Worm (Caenorhabditis elegans) whole organism, young adult: ENCODE measurements around the gene Y50D4A.10.

ENCODE experiments used
- B0261.1 ChIP-seq: sonication (generic microtip); optimal IDR thresholded peaks from 2 replicates; lab custom pipeline; 2016; ENCODE audit warnings: mild to moderate bottlenecking, missing genetic modification characterization, moderate library complexity, missing compliant biosample characterization
- F10E7.11 ChIP-seq: sonication (generic microtip); optimal IDR thresholded peaks from 2 replicates; lab custom pipeline; 2017; ENCODE audit warnings: mild to moderate bottlenecking, missing genetic modification characterization, moderate library complexity, missing compliant biosample characterization
- F22D6.2 ChIP-seq: sonication (generic microtip); optimal IDR thresholded peaks from 2 replicates; lab custom pipeline; 2016; ENCODE audit warnings: mild to moderate bottlenecking, missing genetic modification characterization, missing compliant biosample characterization
- F23B12.7 ChIP-seq: sonication (generic microtip); optimal IDR thresholded peaks from 2 replicates; lab custom pipeline; 2017; ENCODE audit warnings: missing genetic modification characterization, mild to moderate bottlenecking, missing compliant biosample characterization, antibody characterized with exemption, moderate library complexity; ENCODE audit not compliant: insufficient read depth
- F37B4.10 ChIP-seq: fragments of 200-800 bp; sonication (Bioruptor generic); IDR thresholded peaks from 2 replicates; pipeline ENCODE4 v1.3.6; 2022; ENCODE audit warnings: missing genetic modification characterization, missing compliant biosample characterization
- F55B11.4 ChIP-seq: sonication (generic microtip); optimal IDR thresholded peaks from 2 replicates; lab custom pipeline; 2016; ENCODE audit warnings: missing compliant biosample characterization, missing genetic modification characterization, borderline replicate concordance; ENCODE audit not compliant: insufficient read depth
- F57C9.4 ChIP-seq: sonication (generic microtip); optimal IDR thresholded peaks from 2 replicates; lab custom pipeline; 2017; ENCODE audit warnings: mild to moderate bottlenecking, missing genetic modification characterization, missing compliant biosample characterization
- K11D2.4 ChIP-seq: fragments of 200-800 bp; sonication (Bioruptor generic); IDR thresholded peaks from 2 replicates; pipeline ENCODE4 v1.3.6; 2022; ENCODE audit warnings: missing genetic modification reagents, missing genetic modification characterization, missing compliant biosample characterization
- athp-1 ChIP-seq: sonication (generic microtip); optimal IDR thresholded peaks from 2 replicates; lab custom pipeline; 2017; ENCODE audit warnings: mild to moderate bottlenecking, missing genetic modification characterization, missing compliant biosample characterization
- attf-3 ChIP-seq: fragments of 200-800 bp; sonication (Bioruptor generic); conservative IDR thresholded peaks from 2 replicates; pipeline ENCODE4 v1.3.6; 2022; ENCODE audit warnings: missing genetic modification reagents, missing genetic modification characterization, missing compliant biosample characterization
- bed-1 ChIP-seq: fragments of 200-800 bp; sonication (Bioruptor generic); IDR thresholded peaks from 2 replicates; pipeline ENCODE4 v1.3.6; 2022; ENCODE audit warnings: missing genetic modification reagents, missing genetic modification characterization, missing compliant biosample characterization
- bed-2 ChIP-seq: fragments of 200-800 bp; sonication (Bioruptor generic); IDR thresholded peaks from 2 replicates; pipeline ENCODE4 v1.3.6; 2022; ENCODE audit warnings: missing genetic modification reagents, missing genetic modification characterization, missing compliant biosample characterization
- ccch-3 ChIP-seq: fragments of 200-800 bp; sonication (Bioruptor generic); optimal IDR thresholded peaks from 2 replicates; lab custom pipeline; 2018; ENCODE audit warnings: mild to moderate bottlenecking, missing genetic modification characterization, missing compliant biosample characterization
- dox-1 ChIP-seq: fragments of 200-800 bp; sonication (Bioruptor generic); IDR thresholded peaks from 2 replicates; pipeline ENCODE4 v1.3.6; 2022; ENCODE audit warnings: missing genetic modification reagents, missing genetic modification characterization, missing compliant biosample characterization
- dpff-1 ChIP-seq: sonication (generic microtip); optimal IDR thresholded peaks from 2 replicates; lab custom pipeline; 2017; ENCODE audit warnings: mild to moderate bottlenecking, missing genetic modification characterization, missing compliant biosample characterization
- dpl-1 ChIP-seq: fragments of 150-350 bp; optimal IDR thresholded peaks from 2 replicates; lab custom pipeline; 2014; ENCODE audit warnings: missing biosample characterization, missing genetic modification reagents, missing genetic modification characterization
- egl-18 ChIP-seq: fragments of 200-800 bp; sonication (Bioruptor generic); IDR thresholded peaks from 2 replicates; pipeline ENCODE4 v1.3.6; 2022; ENCODE audit warnings: missing genetic modification reagents, missing genetic modification characterization, missing compliant biosample characterization
- hlh-12 ChIP-seq: sonication (generic microtip); optimal IDR thresholded peaks from 2 replicates; lab custom pipeline; 2016; ENCODE audit warnings: missing genetic modification characterization, missing compliant biosample characterization
- hmg-1.2 ChIP-seq: fragments of 200-800 bp; sonication (Bioruptor generic); IDR thresholded peaks from 2 replicates; pipeline ENCODE4 v1.3.6; 2022; ENCODE audit warnings: missing genetic modification reagents, missing genetic modification characterization, missing compliant biosample characterization
- hmg-20 ChIP-seq: fragments of 200-800 bp; sonication (Bioruptor generic); IDR thresholded peaks from 2 replicates; pipeline ENCODE4 v1.3.6; 2022; ENCODE audit warnings: missing genetic modification reagents, missing genetic modification characterization, missing compliant biosample characterization
- lin-54 ChIP-seq: fragments of 200-800 bp; sonication (Bioruptor generic); optimal IDR thresholded peaks from 2 replicates; lab custom pipeline; 2018; ENCODE audit warnings: mild to moderate bottlenecking, missing genetic modification characterization, missing compliant biosample characterization
- lsl-1 ChIP-seq: fragments of 200-800 bp; sonication (Bioruptor generic); optimal IDR thresholded peaks from 2 replicates; lab custom pipeline; 2018; ENCODE audit warnings: mild to moderate bottlenecking, missing genetic modification characterization, moderate library complexity, missing compliant biosample characterization
- mcd-1 ChIP-seq: fragments of 200-800 bp; sonication (Bioruptor generic); IDR thresholded peaks from 2 replicates; pipeline ENCODE4 v1.3.6; 2022; ENCODE audit warnings: missing genetic modification reagents, missing genetic modification characterization, missing compliant biosample characterization
- mxl-1 ChIP-seq: sonication (generic microtip); optimal IDR thresholded peaks from 2 replicates; lab custom pipeline; 2016; ENCODE audit warnings: missing genetic modification characterization, missing compliant biosample characterization
- nfya-2 ChIP-seq: fragments of 200-800 bp; sonication (Bioruptor generic); IDR thresholded peaks from 2 replicates; pipeline ENCODE4 v1.3.6; 2022; ENCODE audit warnings: missing genetic modification reagents, missing genetic modification characterization, missing compliant biosample characterization
- nfyb-1 ChIP-seq: fragments of 200-800 bp; sonication (Bioruptor generic); IDR thresholded peaks from 2 replicates; pipeline ENCODE4 v1.3.6; 2022; ENCODE audit warnings: missing genetic modification reagents, missing genetic modification characterization, missing compliant biosample characterization
- nhr-179 ChIP-seq: sonication (generic microtip); optimal IDR thresholded peaks from 2 replicates; lab custom pipeline; 2016; ENCODE audit warnings: mild to moderate bottlenecking, missing genetic modification characterization, missing compliant biosample characterization
- rcor-1 ChIP-seq: fragments of 200-800 bp; sonication (Bioruptor generic); IDR thresholded peaks from 2 replicates; pipeline ENCODE4 v1.3.6; 2022; ENCODE audit warnings: missing genetic modification reagents, missing genetic modification characterization, missing compliant biosample characterization
- sdz-38 ChIP-seq: sonication (generic microtip); optimal IDR thresholded peaks from 2 replicates; lab custom pipeline; 2016; ENCODE audit warnings: missing genotype, missing genetic modification characterization, missing compliant biosample characterization
- somi-1 ChIP-seq: fragments of 200-800 bp; sonication (Bioruptor generic); optimal IDR thresholded peaks from 2 replicates; lab custom pipeline; 2018; ENCODE audit warnings: mild to moderate bottlenecking, missing genetic modification characterization, missing compliant biosample characterization
- tbp1 ChIP-seq: fragments of 200-800 bp; sonication (Bioruptor generic); optimal IDR thresholded peaks from 2 replicates; lab custom pipeline; 2018; ENCODE audit warnings: mild to moderate bottlenecking, missing genetic modification characterization, missing compliant biosample characterization
- zfh-2 ChIP-seq: fragments of 200-800 bp; sonication (Bioruptor generic); conservative IDR thresholded peaks from 2 replicates; pipeline ENCODE4 v1.3.6; 2022; ENCODE audit warnings: missing genetic modification reagents, missing genetic modification characterization, missing compliant biosample characterization
- ztf-25 ChIP-seq: fragments of 200-800 bp; sonication (Bioruptor generic); IDR thresholded peaks from 2 replicates; pipeline ENCODE4 v1.3.6; 2022; ENCODE audit warnings: missing genetic modification reagents, missing genetic modification characterization, missing compliant biosample characterization
- ztf-26 ChIP-seq: sonication (generic microtip); optimal IDR thresholded peaks from 2 replicates; lab custom pipeline; 2017; ENCODE audit warnings: missing genetic modification characterization, missing compliant biosample characterization
- ztf-28 ChIP-seq: fragments of 200-800 bp; sonication (Bioruptor generic); IDR thresholded peaks from 2 replicates; pipeline ENCODE4 v1.3.6; 2022; ENCODE audit warnings: missing genetic modification reagents, missing genetic modification characterization, missing compliant biosample characterization
- ztf-6 ChIP-seq: fragments of 200-800 bp; sonication (Bioruptor generic); IDR thresholded peaks from 2 replicates; pipeline ENCODE4 v1.3.6; 2022; ENCODE audit warnings: missing genetic modification reagents, missing genetic modification characterization, missing compliant biosample characterization

Gene Y50D4A.10

ce11 chrV:1236333-1237068 is 16.1 kb upstream of the Y50D4A.10 start:
- TF ChIP-seq dpl-1 (GFP tag; lab: Kevin White, UChicago), result no peak
- no peak for TF ChIP-seq ztf-28 (GFP tag; lab: Robert Waterston, UW)
- TF ChIP-seq ztf-6, result no peak
- TF ChIP-seq hmg-1.2 (GFP tag; lab: Robert Waterston, UW), result no peak
- no peak for TF ChIP-seq mxl-1
- TF ChIP-seq bed-2 (GFP tag; lab: Robert Waterston, UW), result no peak
- TF ChIP-seq zfh-2 (GFP tag; lab: Robert Waterston, UW), result peak; percentile 38; the same call in 1 of the 2 replicates
- TF ChIP-seq hmg-20 (GFP tag; lab: Robert Waterston, UW), result no peak
- TF ChIP-seq F23B12.7 (tag; lab: Kevin White, UChicago), result no peak
- 0 out of 2 replicates have a peak, but pooled peaks have one; percentile 29 for TF ChIP-seq attf-3 (GFP tag; lab: Robert Waterston, UW)

ce11 chrV:1235355-1235754 is 15.0 kb upstream of the Y50D4A.10 start, which contains the start of gene madd-2:
TSS of gene madd-2 (minus strand) at chrV:1235455.
- TF ChIP-seq ztf-26 (tag; lab: Kevin White, UChicago) (no peak), nfya-2 (GFP tag; lab: Robert Waterston, UW) (no peak), F37B4.10 (no peak), dox-1 (GFP tag; lab: Robert Waterston, UW) (no peak), F10E7.11 (tag; lab: Kevin White, UChicago) (no peak), ccch-3 (no peak), nfyb-1 (GFP tag; lab: Robert Waterston, UW) (no peak), egl-18 (GFP tag; lab: Robert Waterston, UW) (no peak), B0261.1 (tag; lab: Kevin White, UChicago) (no peak), lin-54 (GFP tag; lab: Kevin White, UChicago) (no peak), mcd-1 (GFP tag; lab: Robert Waterston, UW) (no peak), F22D6.2 (no peak), hlh-12 (no peak), nhr-179 (no peak), athp-1 (tag; lab: Kevin White, UChicago) (no peak), somi-1 (GFP tag; lab: Kevin White, UChicago) (no peak), F57C9.4 (tag; lab: Kevin White, UChicago) (no peak)

ce11 chrV:1232574-1232973 is 12.2 kb upstream of the Y50D4A.10 start:
- TF ChIP-seq sdz-38 (tag; lab: Kevin White, UChicago) (no peak), lsl-1 (GFP tag; lab: Kevin White, UChicago) (no peak), bed-1 (GFP tag; lab: Robert Waterston, UW) (no peak), K11D2.4 (GFP tag; lab: Robert Waterston, UW) (no peak), F57C9.4 (tag; lab: Kevin White, UChicago) (no peak), dpff-1 (tag; lab: Kevin White, UChicago) (no peak), F55B11.4 (no peak), tbp1 (GFP tag; lab: Kevin White, UChicago) (no peak)
- TF ChIP-seq, all 124 proteins: peak for 0

- TF ChIP-seq rcor-1 (GFP tag; lab: Robert Waterston, UW) (peak; percentile 22; the same call in 1 of the 2 replicates), ztf-25 (GFP tag; lab: Robert Waterston, UW) (no peak)
These were observed 10.2 kb upstream of the Y50D4A.10 start for ce11 chrV:1230540-1230939.
